Fruit fly (Drosophila melanogaster) Kc167 (cell line): ENCODE measurements around the gene Rok.

Source experiments
- Myc ChIP-seq: fragments of >200 bp; optimal IDR thresholded peaks from 2 replicates; lab custom pipeline; 2017; ENCODE audit warnings: missing external identifiers
- h ChIP-seq: fragments of >200 bp; optimal IDR thresholded peaks from 3 replicates; lab custom pipeline; 2018; ENCODE audit warnings: missing external identifiers
- insv ChIP-seq: fragments of >200 bp; optimal IDR thresholded peaks from 3 replicates; lab custom pipeline; 2018; ENCODE audit warnings: missing external identifiers
- psq ChIP-seq: fragments of >200 bp; optimal IDR thresholded peaks from 2 replicates; lab custom pipeline; 2017; ENCODE audit warnings: missing external identifiers
- ttk ChIP-seq: sonication (Bioruptor generic); optimal IDR thresholded peaks from 2 replicates; lab custom pipeline; 2017; ENCODE audit warnings: missing external identifiers

DNA sequence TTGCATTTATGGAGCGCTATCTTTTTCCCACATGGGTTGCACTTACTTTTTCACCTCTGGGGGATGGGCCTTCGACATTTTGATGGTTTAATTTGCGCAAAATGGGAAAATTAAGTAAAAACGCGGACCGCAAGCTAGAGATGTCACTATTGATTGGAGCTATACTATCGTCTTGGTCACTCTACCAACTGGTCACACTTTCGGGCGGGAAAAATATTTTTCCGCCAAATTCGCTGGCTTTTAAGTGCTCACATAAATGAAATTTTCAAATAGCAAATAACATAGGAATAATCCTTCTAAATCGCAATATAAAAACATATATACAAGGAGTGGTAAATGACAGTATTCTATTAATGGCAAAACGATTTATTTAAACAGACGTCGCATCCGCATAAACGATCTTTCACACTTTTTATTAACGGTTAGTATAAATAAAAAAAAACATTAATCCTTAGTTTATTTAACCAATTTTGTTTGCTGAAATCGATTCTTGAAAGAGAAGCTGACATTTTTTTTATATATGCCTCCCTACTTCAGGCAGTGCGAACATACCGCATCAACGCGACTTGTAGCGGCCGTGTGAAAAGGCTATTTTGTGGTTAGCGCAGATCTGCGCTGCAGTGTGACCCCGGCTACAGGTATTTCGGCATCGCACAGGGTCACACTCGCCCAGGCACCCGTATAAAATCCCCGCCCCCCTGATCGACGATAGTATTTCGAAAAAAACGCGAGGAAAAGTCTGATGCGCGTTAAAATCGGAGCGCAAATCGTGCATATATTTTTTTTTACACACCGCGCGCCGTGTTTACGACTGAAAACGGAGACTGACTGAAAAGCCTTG is 3.3 kb upstream of the Rok start, which contains the start of the genes SNRPG and mthl1:
- TF ChIP-seq h (lab: Kevin White, UChicago) (no peak), insv (lab: Kevin White, UChicago) (no peak), psq (lab: Kevin White, UChicago) (no peak), ttk (lab: Kevin White, UChicago) (no peak), Myc (lab: Kevin White, UChicago) (no peak)
